Fruit fly (Drosophila melanogaster): ENCODE measurements around the gene CG13998.

The CG13998 gene

DNA sequence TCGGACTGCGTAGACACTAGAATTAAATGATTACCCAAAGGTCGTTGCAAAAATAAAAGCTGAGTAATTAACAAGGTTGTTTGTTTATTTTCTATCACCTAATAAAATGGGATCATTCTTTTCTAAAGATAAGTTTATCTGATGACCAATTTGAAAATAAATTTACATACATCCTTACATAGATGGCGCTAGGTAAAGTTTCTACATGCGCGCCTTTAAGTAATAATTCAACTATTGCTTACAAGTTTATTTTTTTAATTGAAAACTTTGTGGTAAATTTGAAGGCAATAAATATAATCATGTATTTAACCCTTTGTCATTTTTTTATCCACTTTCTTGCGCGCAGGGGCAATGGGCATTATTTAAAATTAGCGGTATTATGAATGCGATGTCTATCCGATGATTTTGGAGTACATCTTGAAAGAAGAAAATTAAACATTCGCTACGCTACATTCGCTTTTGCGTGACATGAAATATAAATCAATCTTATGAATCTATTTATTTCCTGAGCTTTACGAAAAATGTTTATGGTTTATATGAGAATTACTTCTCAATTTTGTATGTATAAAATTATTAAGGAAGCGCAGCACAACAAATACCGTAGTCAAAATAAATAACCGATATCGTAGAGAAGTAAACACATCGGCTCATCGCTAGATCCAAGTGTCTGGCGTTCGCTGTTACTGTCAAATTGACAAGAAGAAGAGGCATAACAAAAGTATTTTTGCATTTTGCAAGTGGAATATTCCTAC lies 7.7 kb downstream of the CG13998 start, which contains the start of gene CG9044 (continued):
- no peak for TF ChIP-seq CG4282 (GFP tag; optimal IDR thresholded peaks at IDR 0.05)
- no peak for TF ChIP-seq ara (GFP tag; IDR thresholded peaks at IDR 0.05)
- no peak for TF ChIP-seq CG3726 (GFP tag; IDR thresholded peaks at IDR 0.05)
- no peak for TF ChIP-seq CkIIα-i1 (GFP tag; IDR thresholded peaks at IDR 0.05)
- TF ChIP-seq CrebB (tag; optimal IDR thresholded peaks at IDR 0.05) = no peak
- TF ChIP-seq h (optimal IDR thresholded peaks at IDR 0.05) = no peak
- TF ChIP-seq CG17829 (tag; optimal IDR thresholded peaks at IDR 0.05) = peak; percentile 65
- TF ChIP-seq tna (GFP tag; IDR thresholded peaks at IDR 0.05; ENCODE audit: partially characterized antibody) = peak; percentile 76
- TF ChIP-seq unpg (GFP tag; optimal IDR thresholded peaks at IDR 0.05) = no peak
- peak; percentile 75 for TF ChIP-seq Dp (GFP tag; optimal IDR thresholded peaks at IDR 0.05)
- no peak for TF ChIP-seq CG43689 (GFP tag; IDR thresholded peaks at IDR 0.05)
- no peak for TF ChIP-seq salm (tag; optimal IDR thresholded peaks at IDR 0.05)
- TF ChIP-seq CG1603 (tag; optimal IDR thresholded peaks at IDR 0.05) = no peak
- no peak for TF ChIP-seq Trl (optimal IDR thresholded peaks at IDR 0.05)
- TF ChIP-seq Trl (GFP tag; optimal IDR thresholded peaks at IDR 0.05) = peak; percentile 67
- no peak for TF ChIP-seq cad (GFP tag; optimal IDR thresholded peaks at IDR 0.05)
- peak; percentile 37; the same call in 1 of the 2 replicates for TF ChIP-seq CG32772 (GFP tag; IDR thresholded peaks at IDR 0.05)
- TF ChIP-seq yki (optimal IDR thresholded peaks at IDR 0.05) = no peak
- TF ChIP-seq CG2120 (GFP tag; optimal IDR thresholded peaks at IDR 0.05) = peak; percentile 83
- no peak for TF ChIP-seq CG31388 (GFP tag; optimal IDR thresholded peaks at IDR 0.05)
- no peak for TF ChIP-seq sima (GFP tag; optimal IDR thresholded peaks at IDR 0.05)
- TF ChIP-seq klu (GFP tag; IDR thresholded peaks at IDR 0.05) = peak; percentile 42; the same call in 1 of the 2 replicates
- TF ChIP-seq trh (GFP tag; optimal IDR thresholded peaks at IDR 0.05) = peak; percentile 52
- no peak for TF ChIP-seq Taf1 (GFP tag; IDR thresholded peaks at IDR 0.05)
- no peak for TF ChIP-seq Sox102F (GFP tag; optimal IDR thresholded peaks at IDR 0.05)
- TF ChIP-seq Vsx1 (GFP tag; optimal IDR thresholded peaks at IDR 0.05) = no peak
- TF ChIP-seq Hr78 (GFP tag; optimal IDR thresholded peaks at IDR 0.05) = no peak
- TF ChIP-seq CG1602 (GFP tag; optimal IDR thresholded peaks at IDR 0.05) = peak; percentile 48
- peak; percentile 38 for TF ChIP-seq CG9876 (GFP tag; optimal IDR thresholded peaks at IDR 0.05)
- no peak for TF ChIP-seq Hey (tag; optimal IDR thresholded peaks at IDR 0.05)
- TF ChIP-seq CG8388 (GFP tag; optimal IDR thresholded peaks at IDR 0.05) = no peak
- no peak for TF ChIP-seq exex (tag; optimal IDR thresholded peaks at IDR 0.05)
- TF ChIP-seq gsb (GFP tag; IDR thresholded peaks at IDR 0.05) = no peak
- no peak for TF ChIP-seq lov (optimal IDR thresholded peaks at IDR 0.05)
- no peak for TF ChIP-seq lov (GFP tag; IDR thresholded peaks at IDR 0.05)
- TF ChIP-seq dmrt99B (tag; optimal IDR thresholded peaks at IDR 0.05) = no peak
- TF ChIP-seq pita (GFP tag; optimal IDR thresholded peaks at IDR 0.05) = no peak
- peak; percentile 11; the same call in 1 of the 2 replicates for TF ChIP-seq wdn (GFP tag; IDR thresholded peaks at IDR 0.05)
- no peak for TF ChIP-seq stc (GFP tag; IDR thresholded peaks at IDR 0.05)
- TF ChIP-seq dimm (GFP tag; IDR thresholded peaks at IDR 0.05) = no peak
- no peak for TF ChIP-seq CG15514 (GFP tag; optimal IDR thresholded peaks at IDR 0.05)
- TF ChIP-seq CG10321 (GFP tag; IDR thresholded peaks at IDR 0.05) = no peak
- TF ChIP-seq Usf (GFP tag; optimal IDR thresholded peaks at IDR 0.05) = no peak
- TF ChIP-seq CG6175 (GFP tag; IDR thresholded peaks at IDR 0.05) = no peak
- TF ChIP-seq CG2678 (tag; optimal IDR thresholded peaks at IDR 0.05) = no peak
- TF ChIP-seq Ets97D (GFP tag; optimal IDR thresholded peaks at IDR 0.05) = peak; percentile 67
- TF ChIP-seq CG7839 (tag; optimal IDR thresholded peaks at IDR 0.05) = no peak
- TF ChIP-seq Adf1 (GFP tag; IDR thresholded peaks at IDR 0.05) = no peak
- TF ChIP-seq psq (GFP tag; optimal IDR thresholded peaks at IDR 0.05) = no peak
- TF ChIP-seq Ptx1 (GFP tag; IDR thresholded peaks at IDR 0.05) = no peak; the same call in 1 of the 2 replicates
- TF ChIP-seq Awh (GFP tag; IDR thresholded peaks at IDR 0.05) = no peak
- TF ChIP-seq CG33213 (GFP tag; optimal IDR thresholded peaks at IDR 0.05) = peak; percentile 7

Data from whole organism, embryonic.